Fruit fly (Drosophila melanogaster): Measurements from ENCODE around the gene Obp93a.

The Obp93a gene

dm6 chr3R:21141341-21141740 is 11.8 kb upstream of the Obp93a start:
- no peak for TF ChIP-seq CG8478 (optimal IDR thresholded peaks at IDR 0.05)

- TF ChIP-seq CG8478 (optimal IDR thresholded peaks at IDR 0.05) (no peak), CTCF (optimal IDR thresholded peaks at IDR 0.05) (no peak)
Measured at dm6 chr3R:21140458-21140857, 10.9 kb upstream of the Obp93a start, which contains the start of gene SNF4Agamma. Gene SNF4Agamma, plus strand, starts transcription at chr3R:21140739.

dm6 chr3R:21138220-21138754 is 8.8 kb upstream of the Obp93a start, which contains the start of gene meigo:
Gene meigo, plus strand, starts transcription at chr3R:21138270.
- TF ChIP-seq CTCF (optimal IDR thresholded peaks at IDR 0.05) (no peak), CG8478 (optimal IDR thresholded peaks at IDR 0.05) (no peak)

- TF ChIP-seq CTCF (optimal IDR thresholded peaks at IDR 0.05) = no peak
- no peak for TF ChIP-seq CG8478 (optimal IDR thresholded peaks at IDR 0.05)
Measured at dm6 chr3R:21133951-21134350, 4.4 kb upstream of the Obp93a start, which contains the start of gene Usp8. Gene Usp8, plus strand, starts transcription at chr3R:21134262.

dm6 chr3R:21133517-21133916 is 4.0 kb upstream of the Obp93a start, which contains the start of gene Trm7-34:
Gene Trm7-34, minus strand, starts transcription at chr3R:21133881.
- TF ChIP-seq CTCF (optimal IDR thresholded peaks at IDR 0.05) (no peak), CG8478 (optimal IDR thresholded peaks at IDR 0.05) (no peak)

- TF ChIP-seq CG8478 (optimal IDR thresholded peaks at IDR 0.05) (no peak), CTCF (optimal IDR thresholded peaks at IDR 0.05) (no peak)
Measured at dm6 chr3R:21130050-21130449, 533 bp upstream of the Obp93a start, which contains the start of gene Ice2. Gene Ice2, plus strand, starts transcription at chr3R:21130216.

dm6 chr3R:21127352-21127985 is 2.0 kb downstream of the Obp93a start, which contains the start of the genes slmb and CG5793:
Gene slmb, minus strand, starts transcription at chr3R:21127485.
Gene CG5793, plus strand, starts transcription at chr3R:21127573.
- TF ChIP-seq CG8478 (optimal IDR thresholded peaks at IDR 0.05) (no peak), CTCF (optimal IDR thresholded peaks at IDR 0.05) (peak in 1 of 2 experiments; percentile 7)

dm6 chr3R:21126673-21127284 is 2.7 kb downstream of the Obp93a start:
- TF ChIP-seq CTCF (optimal IDR thresholded peaks at IDR 0.05) = peak in 1 of 2 experiments; percentile 37
- no peak for TF ChIP-seq CG8478 (optimal IDR thresholded peaks at IDR 0.05)

dm6 chr3R:21124225-21124624 is 5.3 kb downstream of the Obp93a start:
- no peak for TF ChIP-seq CTCF (optimal IDR thresholded peaks at IDR 0.05)
- no peak for TF ChIP-seq CG8478 (optimal IDR thresholded peaks at IDR 0.05)

- TF ChIP-seq CG8478 (optimal IDR thresholded peaks at IDR 0.05) (no peak), CTCF (optimal IDR thresholded peaks at IDR 0.05) (no peak)
Measured at dm6 chr3R:21118784-21119183, 10.7 kb downstream of the Obp93a start, which contains the start of gene Bdbt. Gene Bdbt, minus strand, starts transcription at chr3R:21118856.

- no peak for TF ChIP-seq CG8478 (optimal IDR thresholded peaks at IDR 0.05)
- no peak for TF ChIP-seq CTCF (optimal IDR thresholded peaks at IDR 0.05)
Measured at dm6 chr3R:21116057-21116456, 13.5 kb downstream of the Obp93a start, which contains the start of gene ppan. Gene ppan, plus strand, starts transcription at chr3R:21116254.

dm6 chr3R:21112742-21113465 is 16.6 kb downstream of the Obp93a start:
- TF ChIP-seq CTCF (optimal IDR thresholded peaks at IDR 0.05) (no peak), CG8478 (optimal IDR thresholded peaks at IDR 0.05) (no peak)

- TF ChIP-seq CTCF (optimal IDR thresholded peaks at IDR 0.05) (no peak), CG8478 (optimal IDR thresholded peaks at IDR 0.05) (no peak)
Measured at dm6 chr3R:21111964-21112740, 17.4 kb downstream of the Obp93a start.

dm6 chr3R:21111046-21111480 is 18.5 kb downstream of the Obp93a start, which contains the start of gene Rab11:
Gene Rab11, plus strand, starts transcription at chr3R:21111408.
- no peak for TF ChIP-seq CG8478 (optimal IDR thresholded peaks at IDR 0.05)
- TF ChIP-seq CTCF (optimal IDR thresholded peaks at IDR 0.05) = no peak
